Fruit fly (Drosophila melanogaster): ENCODE measurements around the gene Jhbp14.

DNA sequence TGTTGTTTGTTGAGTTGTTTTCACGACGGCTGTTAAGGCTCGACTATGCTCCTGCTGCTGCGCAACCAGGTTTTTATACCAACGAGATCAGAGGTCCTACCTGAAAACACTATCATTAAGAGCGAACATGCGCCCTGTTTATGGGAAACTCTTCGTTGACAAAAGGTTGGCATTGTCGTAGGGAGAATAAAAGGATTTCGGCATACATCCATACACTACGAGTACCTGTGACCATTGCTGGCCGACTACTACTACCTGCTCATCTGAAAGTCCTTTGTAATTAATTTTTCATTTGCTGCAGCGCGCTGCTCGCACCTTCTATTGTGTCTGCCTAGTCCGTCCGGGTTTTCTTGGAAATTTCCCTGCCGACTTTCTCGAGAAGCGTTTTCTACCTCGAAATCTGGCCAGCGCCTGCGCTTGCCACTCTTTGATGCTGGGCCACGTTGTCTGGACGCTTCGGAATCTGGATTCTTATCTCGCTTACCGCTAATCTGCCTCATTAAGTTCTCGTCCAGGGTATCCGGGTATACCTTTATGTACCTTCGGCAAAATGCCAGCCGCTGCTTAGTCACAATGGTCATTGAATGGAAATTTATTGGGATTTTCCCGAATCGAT is 11.0 kb upstream of the Jhbp14 start, which contains the start of gene CG15480:
- no peak for TF ChIP-seq jim (GFP tag; optimal IDR thresholded peaks at IDR 0.05)
- no peak for TF ChIP-seq Hnf4 (GFP tag; optimal IDR thresholded peaks at IDR 0.05)
- no peak for TF ChIP-seq CG32264 (GFP tag; optimal IDR thresholded peaks at IDR 0.05)
- TF ChIP-seq CrebA (GFP tag; optimal IDR thresholded peaks at IDR 0.05; ENCODE audit: borderline replicate concordance): no peak
- no peak for TF ChIP-seq br (GFP tag; optimal IDR thresholded peaks at IDR 0.05)
- no peak for TF ChIP-seq lola (GFP tag; optimal IDR thresholded peaks at IDR 0.05)
- TF ChIP-seq usp (GFP tag; optimal IDR thresholded peaks at IDR 0.05): no peak
- no peak for TF ChIP-seq ey (GFP tag; optimal IDR thresholded peaks at IDR 0.05)
